Worm (Caenorhabditis elegans): ENCODE measurements around the gene ceh-24.

ce11 chrV:13785767-13786166, 27.3 kb upstream of the ceh-24 start:
- TF ChIP-seq W03F9.2 (tag; optimal IDR thresholded peaks at IDR 0.05) (no peak), him-1 (tag; optimal IDR thresholded peaks at IDR 0.05) (no peak)
